Worm (Caenorhabditis elegans) whole organism, early embryonic: ENCODE data around the gene jkk-1.

Experiments
- ama-1 ChIP-seq: fragments of 150-350 bp; optimal IDR thresholded peaks from 2 replicates; lab custom pipeline; 2014
- hmbx-1 ChIP-seq: sonication (generic microtip); optimal IDR thresholded peaks from 2 replicates; lab custom pipeline; 2016; ENCODE audit warnings: mild to moderate bottlenecking, missing genetic modification characterization, missing compliant biosample characterization
- hnd-1 ChIP-seq: sonication (generic microtip); optimal IDR thresholded peaks from 2 replicates; lab custom pipeline; 2016; ENCODE audit warnings: missing genetic modification characterization, missing compliant biosample characterization
- scrt-1 ChIP-seq: fragments of 200-800 bp; sonication (Bioruptor generic); IDR thresholded peaks from 2 replicates; pipeline ENCODE4 v1.3.6; 2022; ENCODE audit warnings: missing genetic modification characterization, missing compliant biosample characterization
- tbx-11 ChIP-seq: fragments of 200-800 bp; sonication (Bioruptor generic); IDR thresholded peaks from 2 replicates; pipeline ENCODE4 v1.3.6; 2022; ENCODE audit warnings: missing genetic modification characterization, missing compliant biosample characterization

DNA sequence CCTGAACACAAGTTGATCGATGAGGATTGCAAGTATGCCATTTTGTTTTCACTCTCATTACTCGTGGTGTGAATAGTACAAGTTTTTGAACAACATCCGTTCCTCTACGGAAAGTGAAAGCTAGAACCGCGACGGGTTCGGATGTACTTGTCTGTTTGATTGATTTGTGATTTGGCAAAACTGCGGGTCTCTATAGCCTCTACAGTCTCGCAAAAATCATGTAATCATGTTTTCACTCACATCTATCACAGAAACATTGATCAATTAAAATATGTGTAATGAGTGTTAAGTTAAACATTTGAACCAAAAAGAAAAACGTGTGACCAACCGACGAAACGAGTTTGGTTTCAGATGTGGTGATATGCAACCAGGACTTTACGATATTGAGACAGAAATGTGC, 28.9 kb upstream of the jkk-1 start:
- TF ChIP-seq scrt-1 (no peak), tbx-11 (GFP tag; lab: Robert Waterston, UW) (no peak), ama-1 (lab: Kevin White, UChicago) (no peak), hmbx-1 (tag; lab: Kevin White, UChicago) (no peak), hnd-1 (tag; lab: Kevin White, UChicago) (no peak)
